Fruit fly (Drosophila melanogaster) whole organism, wandering third instar larva: ENCODE results near the gene CG6066.

Source experiments
- Abd-B ChIP-seq: fragments of >200 bp; optimal IDR thresholded peaks from 2 replicates; lab custom pipeline; 2017; ENCODE audit warnings: missing biosample characterization, missing genetic modification characterization
- Dif ChIP-seq: fragments of 200-275, 200-300 bp; sonication (Bioruptor generic); optimal IDR thresholded peaks from 2 replicates; lab custom pipeline; 2018; ENCODE audit warnings: missing biosample characterization, missing genetic modification characterization; ENCODE audit not compliant: partially characterized antibody
- Myc ChIP-seq: fragments of >200 bp; optimal IDR thresholded peaks from 2 replicates; lab custom pipeline; 2017
- N ChIP-seq: fragments of >200 bp; optimal IDR thresholded peaks from 2 replicates; lab custom pipeline; 2018; ENCODE audit warnings: missing biosample characterization, missing external identifiers, missing genetic modification characterization
- Sp1 ChIP-seq: fragments of 200-800 bp; sonication (Bioruptor generic); optimal IDR thresholded peaks from 3 replicates; lab custom pipeline; 2019; ENCODE audit warnings: missing biosample characterization, mild to moderate bottlenecking, missing genetic modification characterization, moderate library complexity
- Vsx2 ChIP-seq: fragments of 200-300, 225-300 bp; sonication (Bioruptor generic); optimal IDR thresholded peaks from 2 replicates; lab custom pipeline; 2018; ENCODE audit warnings: missing biosample characterization, missing genetic modification characterization; ENCODE audit not compliant: partially characterized antibody
- brk ChIP-seq: fragments of 200-800 bp; sonication (Bioruptor generic); optimal IDR thresholded peaks from 2 replicates; lab custom pipeline; 2016; ENCODE audit warnings: missing biosample characterization, mild to moderate bottlenecking, missing genetic modification characterization
- dsf ChIP-seq: sonication (Bioruptor generic); optimal IDR thresholded peaks from 2 replicates; lab custom pipeline; 2016; ENCODE audit warnings: missing biosample characterization, missing genetic modification characterization, borderline replicate concordance
- fru ChIP-seq: fragments of 200-800 bp; sonication (Bioruptor generic); optimal IDR thresholded peaks from 3 replicates; lab custom pipeline; 2016; ENCODE audit warnings: missing biosample characterization, mild to moderate bottlenecking, missing genetic modification characterization
- pan ChIP-seq: fragments of >200 bp; optimal IDR thresholded peaks from 2 replicates; lab custom pipeline; 2017
- usp ChIP-seq: fragments of >200 bp; optimal IDR thresholded peaks from 2 replicates; lab custom pipeline; 2017; ENCODE audit warnings: missing biosample characterization, missing genetic modification characterization

DNA sequence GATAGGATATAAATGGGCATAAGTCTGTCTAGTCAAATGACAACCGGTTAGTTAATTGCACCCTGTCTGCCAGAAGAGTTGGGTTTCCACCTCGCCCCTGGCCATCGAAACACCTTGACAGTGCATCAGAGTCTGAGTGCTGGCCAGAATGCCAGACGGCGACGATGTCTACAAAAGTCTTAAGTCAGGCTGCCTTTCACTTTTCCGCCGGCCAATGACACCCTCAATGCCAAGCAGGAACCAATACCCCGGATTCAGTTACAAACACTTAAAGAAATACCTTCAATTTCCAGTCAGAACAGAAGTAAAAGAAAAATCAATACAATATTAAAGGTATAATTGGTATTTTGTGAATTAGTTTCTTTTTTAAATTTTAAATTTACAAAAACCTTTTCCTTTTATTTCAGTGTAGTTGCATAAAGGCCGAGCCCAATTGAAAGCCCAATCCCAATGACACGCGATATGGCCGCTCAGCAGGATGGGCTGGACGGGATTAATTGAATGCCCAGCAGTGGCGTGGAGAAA is 31.9 kb downstream of the CG6066 start:
- TF ChIP-seq Sp1 (no peak), Myc (lab: Kevin White, UChicago) (no peak), Dif (GFP tag; lab: Kevin White, UChicago) (no peak), fru (peak; percentile 12), N (GFP tag; lab: Kevin White, UChicago) (no peak), Abd-B (no peak), dsf (no peak), brk (GFP tag; lab: Kevin White, UChicago) (no peak), Vsx2 (no peak), usp (GFP tag; lab: Kevin White, UChicago) (no peak), pan (no peak)
